Fruit fly (Drosophila melanogaster): ENCODE measurements around the gene CG13949.

- TF ChIP-seq tj (GFP tag; optimal IDR thresholded peaks at IDR 0.05) (no peak), CG7045 (GFP tag; optimal IDR thresholded peaks at IDR 0.05) (no peak), Hr96 (GFP tag; optimal IDR thresholded peaks at IDR 0.05) (no peak), kay (GFP tag; ENCODE audit: borderline replicate concordance) (no peak), cnc (optimal IDR thresholded peaks at IDR 0.05) (no peak), CG33017 (tag; optimal IDR thresholded peaks at IDR 0.05) (no peak), CG1620 (GFP tag; optimal IDR thresholded peaks at IDR 0.05) (no peak), Crg-1 (GFP tag; optimal IDR thresholded peaks at IDR 0.05) (no peak)
These were observed 48.6 kb downstream of the CG13949 start for dm6 chr2L:903748-904147.
